Fruit fly (Drosophila melanogaster) whole organism, wandering third instar larva: ENCODE data around the gene spi.
A peak's percentile ranks its signal among the peaks of the same experiment; 100 is the strongest.

ENCODE experiments used
- Abd-B ChIP-seq: fragments of >200 bp; optimal IDR thresholded peaks from 2 replicates; lab custom pipeline; 2017; ENCODE audit warnings: missing biosample characterization, missing genetic modification characterization
- CG32264 ChIP-seq: fragments of 200-800 bp; sonication (Bioruptor generic); optimal IDR thresholded peaks from 2 replicates; lab custom pipeline; 2016; ENCODE audit warnings: missing biosample characterization, missing genetic modification characterization
- CG9705 ChIP-seq: fragments of 200-800 bp; sonication (Bioruptor generic); optimal IDR thresholded peaks from 2 replicates; lab custom pipeline; 2018; ENCODE audit warnings: missing biosample characterization, mild to moderate bottlenecking, missing genetic modification characterization
- CrebA ChIP-seq: fragments of 200-800 bp; sonication (Bioruptor generic); optimal IDR thresholded peaks from 2 replicates; lab custom pipeline; 2016; ENCODE audit warnings: missing biosample characterization, mild to moderate bottlenecking, missing genetic modification characterization, borderline replicate concordance
- Dfd ChIP-seq: fragments of >200 bp; optimal IDR thresholded peaks from 2 replicates; lab custom pipeline; 2017; ENCODE audit warnings: missing biosample characterization, missing genetic modification characterization
- Dif ChIP-seq: fragments of 200-275, 200-300 bp; sonication (Bioruptor generic); optimal IDR thresholded peaks from 2 replicates; lab custom pipeline; 2018; ENCODE audit warnings: missing biosample characterization, missing genetic modification characterization; ENCODE audit not compliant: partially characterized antibody
- GATAd ChIP-seq: sonication (Bioruptor generic); optimal IDR thresholded peaks from 2 replicates; lab custom pipeline; 2016; ENCODE audit warnings: missing biosample characterization, missing genetic modification characterization
- HLH106 ChIP-seq: fragments of 200-800 bp; optimal IDR thresholded peaks from 3 replicates; lab custom pipeline; 2019; ENCODE audit warnings: missing biosample characterization, mild to moderate bottlenecking, missing genetic modification characterization, moderate library complexity
- Hnf4 ChIP-seq: fragments of 200-800 bp; sonication (Bioruptor generic); optimal IDR thresholded peaks from 2 replicates; lab custom pipeline; 2016; ENCODE audit warnings: missing biosample characterization, mild to moderate bottlenecking, missing genetic modification characterization
- Hr83 ChIP-seq: fragments of 200-300 bp; sonication (Bioruptor generic); optimal IDR thresholded peaks from 2 replicates; lab custom pipeline; 2016; ENCODE audit warnings: missing biosample characterization, mild to moderate bottlenecking, missing genetic modification characterization, moderate library complexity; ENCODE audit not compliant: poor library complexity, severe bottlenecking
- Jra ChIP-seq: sonication (Bioruptor generic); optimal IDR thresholded peaks from 2 replicates; lab custom pipeline; 2016; ENCODE audit warnings: missing biosample characterization, missing genetic modification characterization
- Myc ChIP-seq: fragments of >200 bp; optimal IDR thresholded peaks from 2 replicates; lab custom pipeline; 2017
- N ChIP-seq: fragments of >200 bp; optimal IDR thresholded peaks from 2 replicates; lab custom pipeline; 2018; ENCODE audit warnings: missing biosample characterization, missing external identifiers, missing genetic modification characterization
- OdsH ChIP-seq: fragments of 200-800 bp; sonication (Bioruptor generic); optimal IDR thresholded peaks from 2 replicates; lab custom pipeline; 2016; ENCODE audit warnings: missing biosample characterization, mild to moderate bottlenecking, missing genetic modification characterization
- Rel ChIP-seq, 2 experiments: fragments of 200-800 bp; sonication (Bioruptor generic) in 1 of 2; optimal IDR thresholded peaks; 2 replicates in 1 of 2; 3 replicates in 1 of 2; lab custom pipeline; 2016 to 2019; ENCODE audit warnings: mild to moderate bottlenecking in 2 of 2, missing biosample characterization in 2 of 2, missing genetic modification characterization in 2 of 2, moderate library complexity in 1 of 2
- Sp1 ChIP-seq: fragments of 200-800 bp; sonication (Bioruptor generic); optimal IDR thresholded peaks from 3 replicates; lab custom pipeline; 2019; ENCODE audit warnings: missing biosample characterization, mild to moderate bottlenecking, missing genetic modification characterization, moderate library complexity
- Vsx2 ChIP-seq: fragments of 200-300, 225-300 bp; sonication (Bioruptor generic); optimal IDR thresholded peaks from 2 replicates; lab custom pipeline; 2018; ENCODE audit warnings: missing biosample characterization, missing genetic modification characterization; ENCODE audit not compliant: partially characterized antibody
- br ChIP-seq: fragments of 200-800 bp; sonication (Bioruptor generic); optimal IDR thresholded peaks from 2 replicates; lab custom pipeline; 2016; ENCODE audit warnings: missing biosample characterization, missing genetic modification characterization
- brk ChIP-seq: fragments of 200-800 bp; sonication (Bioruptor generic); optimal IDR thresholded peaks from 2 replicates; lab custom pipeline; 2016; ENCODE audit warnings: missing biosample characterization, mild to moderate bottlenecking, missing genetic modification characterization
- dl ChIP-seq, 2 experiments: fragments of 175-275, 200-275 bp in 1 of 2; fragments of 200-275 bp in 1 of 2; sonication (Bioruptor generic); optimal IDR thresholded peaks; lab custom pipeline; 2018; ENCODE audit warnings: mild to moderate bottlenecking in 2 of 2, missing biosample characterization in 2 of 2, missing genetic modification characterization in 2 of 2, moderate library complexity in 2 of 2; ENCODE audit not compliant: partially characterized antibody in 2 of 2, insufficient read depth in 1 of 2
- dmrt93B ChIP-seq: fragments of 200-800 bp; sonication (Bioruptor generic); optimal IDR thresholded peaks from 2 replicates; lab custom pipeline; 2018; ENCODE audit warnings: missing biosample characterization, mild to moderate bottlenecking, missing genetic modification characterization
- dsf ChIP-seq: sonication (Bioruptor generic); optimal IDR thresholded peaks from 2 replicates; lab custom pipeline; 2016; ENCODE audit warnings: missing biosample characterization, missing genetic modification characterization, borderline replicate concordance
- ey ChIP-seq: fragments of 200-800 bp; sonication (Bioruptor generic); optimal IDR thresholded peaks from 2 replicates; lab custom pipeline; 2016; ENCODE audit warnings: missing biosample characterization, missing genetic modification characterization
- foxo ChIP-seq, 2 experiments: fragments of 200-800 bp; sonication (Bioruptor generic); optimal IDR thresholded peaks; 2 replicates in 1 of 2; 3 replicates in 1 of 2; lab custom pipeline; 2016 to 2017; ENCODE audit warnings: missing biosample characterization in 2 of 2, missing genetic modification characterization in 2 of 2
- fru ChIP-seq: fragments of 200-800 bp; sonication (Bioruptor generic); optimal IDR thresholded peaks from 3 replicates; lab custom pipeline; 2016; ENCODE audit warnings: missing biosample characterization, mild to moderate bottlenecking, missing genetic modification characterization
- h ChIP-seq: fragments of 200-800 bp; sonication (Bioruptor generic); optimal IDR thresholded peaks from 3 replicates; lab custom pipeline; 2016; ENCODE audit warnings: missing biosample characterization, mild to moderate bottlenecking, missing genetic modification characterization
- lola ChIP-seq: fragments of >200 bp; optimal IDR thresholded peaks from 2 replicates; lab custom pipeline; 2017; ENCODE audit warnings: missing biosample characterization, missing genetic modification characterization
- pan ChIP-seq: fragments of >200 bp; optimal IDR thresholded peaks from 2 replicates; lab custom pipeline; 2017
- psq ChIP-seq: fragments of 200-800 bp; sonication (Bioruptor generic); optimal IDR thresholded peaks from 3 replicates; lab custom pipeline; 2017; ENCODE audit warnings: missing biosample characterization, mild to moderate bottlenecking, missing genetic modification characterization, moderate library complexity
- rgr ChIP-seq: fragments of 200-800 bp; sonication (Bioruptor generic); optimal IDR thresholded peaks from 3 replicates; lab custom pipeline; 2016; ENCODE audit warnings: missing biosample characterization, mild to moderate bottlenecking, missing genetic modification characterization
- sage ChIP-seq: fragments of 200-800 bp; sonication (Bioruptor generic); optimal IDR thresholded peaks from 2 replicates; lab custom pipeline; 2016; ENCODE audit warnings: missing biosample characterization, mild to moderate bottlenecking, missing genetic modification characterization
- sv ChIP-seq: fragments of 200-800 bp; sonication (Bioruptor generic); optimal IDR thresholded peaks from 3 replicates; lab custom pipeline; 2016; ENCODE audit warnings: missing biosample characterization, missing genetic modification characterization
- usp ChIP-seq: fragments of >200 bp; optimal IDR thresholded peaks from 2 replicates; lab custom pipeline; 2017; ENCODE audit warnings: missing biosample characterization, missing genetic modification characterization
- woc ChIP-seq: sonication (Bioruptor generic); optimal IDR thresholded peaks from 2 replicates; lab custom pipeline; 2016; ENCODE audit warnings: missing biosample characterization, mild to moderate bottlenecking, missing genetic modification characterization

spi gene

dm6 chr2L:19605365-19605921 lies 28.3 kb upstream of the spi start:
- no peak for TF ChIP-seq CG9705 (GFP tag; lab: Kevin White, UChicago)
- TF ChIP-seq lola = no peak

- TF ChIP-seq Dif (no peak), Dfd (GFP tag; lab: Kevin White, UChicago) (peak; percentile 90)
Observed at dm6 chr2L:19594102-19594501, 17.0 kb upstream of the spi start.

- no peak for TF ChIP-seq CrebA
- no peak for TF ChIP-seq dmrt93B (GFP tag; lab: Kevin White, UChicago)
Observed at dm6 chr2L:19590629-19591028, 13.5 kb upstream of the spi start.

- TF ChIP-seq woc (GFP tag; lab: Kevin White, UChicago) (no peak), Myc (lab: Kevin White, UChicago) (no peak), CG9705 (GFP tag; lab: Kevin White, UChicago) (no peak), Hnf4 (no peak), dsf (GFP tag; lab: Kevin White, UChicago) (no peak), usp (no peak), N (no peak), Rel (GFP tag; optimal IDR thresholded peaks at IDR 0.05; lab: Kevin White, UChicago) (no peak), Rel (tag; optimal IDR thresholded peaks at IDR 0.05; lab: Kevin White, UChicago) (no peak), Vsx2 (GFP tag; lab: Kevin White, UChicago) (no peak), fru (no peak), sage (GFP tag; lab: Kevin White, UChicago) (no peak), lola (no peak), psq (GFP tag; lab: Kevin White, UChicago) (no peak), br (GFP tag; lab: Kevin White, UChicago) (no peak), HLH106 (tag; lab: Kevin White, UChicago) (no peak), brk (GFP tag; lab: Kevin White, UChicago) (no peak), GATAd (no peak), CrebA (no peak), Abd-B (no peak), dmrt93B (GFP tag; lab: Kevin White, UChicago) (no peak)
Observed at dm6 chr2L:19588924-19589323, 11.8 kb upstream of the spi start.

DNA sequence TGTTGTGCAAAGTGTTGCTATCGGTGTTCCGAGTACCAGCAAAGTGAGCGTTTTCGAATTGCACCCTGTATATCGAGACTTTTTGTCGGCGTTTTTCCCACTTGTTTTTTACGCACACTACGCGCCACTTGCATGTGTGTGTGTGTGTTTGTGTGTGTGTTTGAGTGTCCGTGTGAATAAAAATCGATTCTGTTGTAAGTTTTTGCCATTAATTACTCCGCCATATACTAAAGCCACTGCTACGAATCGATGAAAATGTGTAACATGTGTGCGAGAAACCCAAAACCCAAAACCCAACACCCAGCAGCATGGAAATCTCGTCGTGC lies 10.2 kb upstream of the spi start:
- peak; percentile 66 for TF ChIP-seq N
- TF ChIP-seq h (GFP tag; lab: Kevin White, UChicago) = no peak
- no peak for TF ChIP-seq Abd-B

DNA sequence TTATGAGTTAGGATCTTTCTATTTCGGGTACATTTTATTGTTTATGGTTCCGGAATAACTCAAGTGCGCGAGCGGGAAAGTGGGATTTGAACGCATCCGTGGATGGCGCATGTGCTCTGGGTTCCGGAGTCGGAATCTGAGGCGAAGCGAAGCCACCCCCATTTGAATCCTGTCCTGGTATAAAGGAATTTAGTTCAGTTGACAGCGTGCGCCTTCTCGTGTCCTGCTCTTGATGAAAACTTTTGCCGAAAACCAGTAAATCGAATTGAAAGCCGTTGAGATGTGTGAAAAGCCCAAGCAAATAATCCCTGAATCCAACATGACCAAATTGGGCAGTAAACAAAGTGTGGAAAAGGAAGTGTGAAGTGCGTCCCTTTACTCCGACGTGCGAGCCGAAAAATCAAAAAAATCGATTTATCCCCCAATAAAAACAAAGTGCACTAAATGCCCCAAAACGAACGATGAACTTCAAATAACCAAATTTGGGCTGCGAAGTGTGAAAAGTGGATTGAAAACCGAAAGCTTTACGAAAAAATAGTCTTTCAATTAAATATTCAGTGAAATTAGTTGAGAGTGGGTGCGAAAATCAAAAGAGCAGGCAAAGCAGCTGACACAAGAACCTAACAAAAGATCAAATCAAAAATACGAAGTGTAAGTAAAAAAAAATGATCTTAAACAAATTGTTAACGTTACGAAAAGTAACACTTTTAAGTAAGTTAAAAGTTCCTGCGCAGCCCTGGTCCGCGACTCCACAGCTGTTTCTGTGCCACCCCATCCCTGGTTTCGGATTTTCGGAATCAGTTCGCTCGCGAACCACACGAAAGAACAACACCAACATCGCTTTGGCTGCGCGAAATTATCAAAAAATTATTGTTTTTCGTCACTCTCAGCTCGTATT lies 9.6 kb upstream of the spi start, which contains the start of gene Lar:
Gene Lar, plus strand, starts transcription at position 188 of the 898 bp plus-strand sequence.
- TF ChIP-seq Dfd (GFP tag; lab: Kevin White, UChicago) (no peak), dl (GFP tag; optimal IDR thresholded peaks at IDR 0.05; lab: Kevin White, UChicago; ENCODE audit: insufficient read depth in 1 of 2, partially characterized antibody in 2 of 2) (no peak), brk (GFP tag; lab: Kevin White, UChicago) (no peak), woc (GFP tag; lab: Kevin White, UChicago) (peak; percentile 63), Jra (GFP tag; lab: Kevin White, UChicago) (no peak), Hr83 (GFP tag; lab: Kevin White, UChicago) (peak; percentile 72), GATAd (no peak), h (GFP tag; lab: Kevin White, UChicago) (peak; percentile 61), br (GFP tag; lab: Kevin White, UChicago) (peak; percentile 65), psq (GFP tag; lab: Kevin White, UChicago) (peak; percentile 43), dsf (GFP tag; lab: Kevin White, UChicago) (no peak), sv (GFP tag; lab: Kevin White, UChicago) (peak; percentile 72), foxo (GFP tag; optimal IDR thresholded peaks at IDR 0.05; lab: Kevin White, UChicago) (peak in 1 of 2 experiments; percentile 70), CrebA (no peak), pan (no peak), ey (GFP tag; lab: Kevin White, UChicago) (peak; percentile 55), sage (GFP tag; lab: Kevin White, UChicago) (no peak), fru (peak; percentile 61), rgr (peak; percentile 70), Myc (lab: Kevin White, UChicago) (no peak), CG32264 (no peak), HLH106 (tag; lab: Kevin White, UChicago) (peak; percentile 59), Dif (no peak), Rel (GFP tag; optimal IDR thresholded peaks at IDR 0.05; lab: Kevin White, UChicago) (no peak), Rel (tag; optimal IDR thresholded peaks at IDR 0.05; lab: Kevin White, UChicago) (peak; percentile 47), OdsH (GFP tag; lab: Kevin White, UChicago) (peak; percentile 41), Sp1 (GFP tag; lab: Kevin White, UChicago) (peak; percentile 55)
